Worm (Caenorhabditis elegans) whole organism, L4 larva: Measurements from ENCODE around the gene C18D11.3.

Source experiments
- F37D6.2 ChIP-seq: sonication (generic microtip); optimal IDR thresholded peaks from 2 replicates; lab custom pipeline; 2016; ENCODE audit warnings: mild to moderate bottlenecking, missing genetic modification characterization, missing compliant biosample characterization
- F44E2.7 ChIP-seq: fragments of 200-800 bp; sonication (Bioruptor generic); IDR thresholded peaks from 2 replicates; pipeline ENCODE4 v2.1.2; 2022; ENCODE audit warnings: missing genetic modification characterization, missing compliant biosample characterization
- F49E8.2 ChIP-seq: sonication (generic microtip); optimal IDR thresholded peaks from 2 replicates; lab custom pipeline; 2016; ENCODE audit warnings: missing compliant biosample characterization, mild to moderate bottlenecking, missing genetic modification characterization, borderline replicate concordance
- Y105C5A.15 ChIP-seq: fragments of 200-800 bp; sonication (Bioruptor generic); IDR thresholded peaks from 2 replicates; pipeline ENCODE4 v1.3.6; 2022; ENCODE audit warnings: missing genetic modification characterization, missing compliant biosample characterization
- Y48G9A.11 ChIP-seq: fragments of 200-800 bp; sonication (Bioruptor generic); IDR thresholded peaks from 2 replicates; pipeline ENCODE4 v1.3.6; 2022; ENCODE audit warnings: missing genetic modification reagents, missing genetic modification characterization, missing compliant biosample characterization
- Y5F2A.4 ChIP-seq: fragments of 200-800 bp; sonication (Bioruptor generic); optimal IDR thresholded peaks from 2 replicates; lab custom pipeline; 2018; ENCODE audit warnings: mild to moderate bottlenecking, missing genetic modification characterization, missing compliant biosample characterization
- Y75B8A.6 ChIP-seq: fragments of 200-800 bp; sonication (Bioruptor generic); IDR thresholded peaks from 2 replicates; pipeline ENCODE4 v1.3.6; 2022; ENCODE audit warnings: missing genetic modification reagents, missing genetic modification characterization, missing compliant biosample characterization
- ZK337.2 ChIP-seq: fragments of 200-800 bp; sonication (Bioruptor generic); IDR thresholded peaks from 2 replicates; pipeline ENCODE4 v1.3.6; 2022; ENCODE audit warnings: missing genetic modification reagents, missing genetic modification characterization, missing compliant biosample characterization
- aha-1 ChIP-seq: fragments of 150-350 bp; peaks from one replicate; lab custom pipeline; 2014; ENCODE audit warnings: missing biosample characterization, missing genetic modification characterization
- arid-1 ChIP-seq: fragments of 200-800 bp; sonication (Bioruptor generic); conservative IDR thresholded peaks from 2 replicates; pipeline ENCODE4 v1.3.6; 2022; ENCODE audit warnings: missing genetic modification reagents, missing genetic modification characterization, missing compliant biosample characterization
- cey-2 ChIP-seq: sonication (generic microtip); optimal IDR thresholded peaks from 3 replicates; lab custom pipeline; 2017; ENCODE audit warnings: missing genetic modification characterization, mild to moderate bottlenecking, missing compliant biosample characterization, antibody characterized with exemption, borderline replicate concordance; ENCODE audit not compliant: insufficient read depth
- daf-12 ChIP-seq: fragments of 150-350 bp; optimal IDR thresholded peaks from 2 replicates; lab custom pipeline; 2014; ENCODE audit warnings: missing biosample characterization, missing genetic modification reagents, missing genetic modification characterization
- daf-16 ChIP-seq, 3 experiments: sonication (generic microtip); optimal IDR thresholded peaks; 2 replicates each; lab custom pipeline; 2016 to 2017; ENCODE audit warnings: missing genetic modification characterization in 3 of 3, missing genetic modification reagents in 3 of 3, mild to moderate bottlenecking in 2 of 3, missing compliant biosample characterization in 2 of 3, missing biosample characterization in 1 of 3, moderate library complexity in 1 of 3
- duxl-1 ChIP-seq: sonication (generic microtip); optimal IDR thresholded peaks from 2 replicates; lab custom pipeline; 2016; ENCODE audit warnings: mild to moderate bottlenecking, missing genetic modification characterization, moderate library complexity, missing compliant biosample characterization; ENCODE audit not compliant: poor library complexity
- dve-1 ChIP-seq: sonication (generic microtip); optimal IDR thresholded peaks from 2 replicates; lab custom pipeline; 2017; ENCODE audit warnings: antibody characterized with exemption, mild to moderate bottlenecking, missing genetic modification characterization, missing compliant biosample characterization; ENCODE audit not compliant: insufficient read depth
- fkh-10 ChIP-seq: fragments of 150-350 bp; optimal IDR thresholded peaks from 2 replicates; lab custom pipeline; 2014; ENCODE audit warnings: missing biosample characterization, missing genetic modification reagents, missing genetic modification characterization
- gei-8 ChIP-seq: fragments of 200-800 bp; sonication (Bioruptor generic); optimal IDR thresholded peaks from 2 replicates; lab custom pipeline; 2018; ENCODE audit warnings: mild to moderate bottlenecking, missing genetic modification characterization, missing compliant biosample characterization
- hlh-11 ChIP-seq: fragments of 200-800 bp; sonication (Bioruptor generic); optimal IDR thresholded peaks from 2 replicates; lab custom pipeline; 2018; ENCODE audit warnings: mild to moderate bottlenecking, missing genetic modification characterization, missing compliant biosample characterization
- jun-1 ChIP-seq: fragments of 150-350 bp; optimal IDR thresholded peaks from 2 replicates; lab custom pipeline; 2014; ENCODE audit warnings: missing biosample characterization, missing genetic modification reagents, missing genetic modification characterization
- lin-38 ChIP-seq: fragments of 200-800 bp; sonication (Bioruptor generic); IDR thresholded peaks from 2 replicates; pipeline ENCODE4 v1.3.6; 2022; ENCODE audit warnings: missing genetic modification reagents, missing genetic modification characterization, missing compliant biosample characterization
- lir-3 ChIP-seq: sonication (generic microtip); optimal IDR thresholded peaks from 2 replicates; lab custom pipeline; 2016; ENCODE audit warnings: mild to moderate bottlenecking, missing genetic modification characterization, missing compliant biosample characterization
- lsy-2 ChIP-seq, 2 experiments: fragments of 150-350 bp in 1 of 2; sonication (generic microtip) in 1 of 2; optimal IDR thresholded peaks; 2 replicates each; lab custom pipeline; 2014 to 2017; ENCODE audit warnings: missing biosample characterization in 2 of 2, missing genetic modification characterization in 2 of 2
- madf-9 ChIP-seq: fragments of 200-800 bp; sonication (Bioruptor generic); conservative IDR thresholded peaks from 2 replicates; pipeline ENCODE4 v1.3.6; 2022; ENCODE audit warnings: missing genetic modification reagents, missing genetic modification characterization, missing compliant biosample characterization
- mdt-29 ChIP-seq: fragments of 200-800 bp; sonication (Bioruptor generic); IDR thresholded peaks from 2 replicates; pipeline ENCODE4 v1.3.6; 2022; ENCODE audit warnings: missing genetic modification reagents, missing genetic modification characterization, missing compliant biosample characterization
- mes-2 ChIP-seq: sonication (generic microtip); optimal IDR thresholded peaks from 2 replicates; lab custom pipeline; 2016; ENCODE audit warnings: missing genotype, mild to moderate bottlenecking, missing genetic modification characterization, missing compliant biosample characterization; ENCODE audit not compliant: poor library complexity, severe bottlenecking
- nhr-10 ChIP-seq: fragments of 150-350 bp; optimal IDR thresholded peaks from 2 replicates; lab custom pipeline; 2014; ENCODE audit warnings: missing biosample characterization, missing genetic modification characterization
- nhr-11 ChIP-seq: fragments of 150-350 bp; optimal IDR thresholded peaks from 2 replicates; lab custom pipeline; 2014; ENCODE audit warnings: missing biosample characterization, missing genetic modification characterization
- nhr-237 ChIP-seq: sonication (generic microtip); optimal IDR thresholded peaks from 2 replicates; lab custom pipeline; 2017; ENCODE audit warnings: missing biosample characterization, missing genetic modification characterization
- nhr-25 ChIP-seq: sonication (generic microtip); optimal IDR thresholded peaks from 2 replicates; lab custom pipeline; 2017; ENCODE audit warnings: missing genetic modification characterization, mild to moderate bottlenecking, missing compliant biosample characterization, antibody characterized with exemption, moderate library complexity, borderline replicate concordance; ENCODE audit not compliant: insufficient read depth
- nhr-42 ChIP-seq: fragments of 200-800 bp; sonication (Bioruptor generic); IDR thresholded peaks from 2 replicates; pipeline ENCODE4 v1.3.6; 2022; ENCODE audit warnings: missing genetic modification characterization, missing compliant biosample characterization
- nhr-6 ChIP-seq: fragments of 150-350 bp; optimal IDR thresholded peaks from 2 replicates; lab custom pipeline; 2014; ENCODE audit warnings: missing biosample characterization, missing genetic modification characterization
- nhr-77 ChIP-seq: fragments of 150-350 bp; optimal IDR thresholded peaks from 2 replicates; lab custom pipeline; 2014; ENCODE audit warnings: missing biosample characterization, missing genetic modification characterization
- php-3 ChIP-seq: fragments of 200-800 bp; sonication (Bioruptor generic); IDR thresholded peaks from 2 replicates; pipeline ENCODE4 v1.3.6; 2022; ENCODE audit warnings: missing genetic modification reagents, missing genetic modification characterization, missing compliant biosample characterization
- rbr-2 ChIP-seq: sonication (generic microtip); optimal IDR thresholded peaks from 2 replicates; lab custom pipeline; 2016; ENCODE audit warnings: missing genotype, missing genetic modification characterization, missing compliant biosample characterization
- saeg-2 ChIP-seq: fragments of 200-800 bp; sonication (Bioruptor generic); IDR thresholded peaks from 2 replicates; pipeline ENCODE4 v1.3.6; 2022; ENCODE audit warnings: missing genetic modification reagents, missing genetic modification characterization, missing compliant biosample characterization
- set-16 ChIP-seq: fragments of 200-800 bp; sonication (Bioruptor generic); IDR thresholded peaks from 2 replicates; pipeline ENCODE4 v1.3.6; 2022; ENCODE audit warnings: missing genetic modification reagents, missing genetic modification characterization, missing compliant biosample characterization
- snpc-1.2 ChIP-seq: fragments of 200-800 bp; sonication (Bioruptor generic); IDR thresholded peaks from 2 replicates; pipeline ENCODE4 v1.3.6; 2022; ENCODE audit warnings: missing genetic modification reagents, missing genetic modification characterization, missing compliant biosample characterization
- tag-97 ChIP-seq: fragments of 200-800 bp; sonication (Bioruptor generic); IDR thresholded peaks from 2 replicates; pipeline ENCODE4 v1.3.6; 2022; ENCODE audit warnings: missing genetic modification characterization, missing compliant biosample characterization
- tra-1 ChIP-seq: fragments of 200-800 bp; sonication (Bioruptor generic); IDR thresholded peaks from 2 replicates; pipeline ENCODE4 v1.3.6; 2022; ENCODE audit warnings: missing genetic modification reagents, missing genetic modification characterization, missing compliant biosample characterization
- unc-130 ChIP-seq: sonication (generic microtip); optimal IDR thresholded peaks from 2 replicates; lab custom pipeline; 2016; ENCODE audit warnings: missing genetic modification reagents, missing genetic modification characterization, missing compliant biosample characterization
- vab-7 ChIP-seq: fragments of 200-800 bp; sonication (Bioruptor generic); IDR thresholded peaks from 2 replicates; pipeline ENCODE4 v1.3.6; 2022; ENCODE audit warnings: missing genetic modification reagents, missing genetic modification characterization, missing compliant biosample characterization
- zfp-2 ChIP-seq: sonication (generic microtip); optimal IDR thresholded peaks from 2 replicates; lab custom pipeline; 2016; ENCODE audit warnings: mild to moderate bottlenecking, missing genetic modification characterization, missing compliant biosample characterization
- zfp-3 ChIP-seq: fragments of 200-800 bp; sonication (Bioruptor generic); conservative IDR thresholded peaks from 2 replicates; pipeline ENCODE4 v1.3.6; 2022; ENCODE audit warnings: missing genetic modification reagents, missing genetic modification characterization, missing compliant biosample characterization

The C18D11.3 gene

DNA sequence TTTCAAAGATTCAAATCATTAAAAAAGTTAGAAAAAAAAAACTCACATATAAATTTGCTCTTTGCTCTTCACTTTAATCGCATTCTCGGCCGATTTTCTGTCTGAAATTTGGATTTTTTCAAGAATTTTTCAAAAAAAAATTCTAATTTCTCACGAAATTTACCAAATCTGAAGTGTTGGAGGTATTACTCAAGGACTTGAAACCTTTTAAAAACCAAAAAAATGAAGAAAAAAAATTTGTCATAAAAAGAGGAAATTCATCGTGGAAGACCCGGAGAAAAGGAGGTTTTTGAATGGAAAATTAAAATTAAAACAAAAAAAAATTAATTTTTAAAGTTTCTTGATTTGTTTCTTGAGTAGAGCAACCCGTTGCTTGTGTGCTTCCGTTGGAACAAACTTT is 38.9 kb downstream of the C18D11.3 start, which contains the start of gene Y56A3A.2:
TSS of gene Y56A3A.2 (minus strand) at position 101 of the 400 bp plus-strand sequence.
- TF ChIP-seq jun-1 (tag; lab: Kevin White, UChicago) (no peak), F49E8.2 (no peak), ZK337.2 (GFP tag; lab: Robert Waterston, UW) (no peak), snpc-1.2 (GFP tag; lab: Robert Waterston, UW) (no peak), vab-7 (GFP tag; lab: Robert Waterston, UW) (no peak), lin-38 (GFP tag; lab: Robert Waterston, UW) (no peak), saeg-2 (GFP tag; lab: Robert Waterston, UW) (no peak), aha-1 (tag; lab: Kevin White, UChicago) (no peak), arid-1 (no peak), Y48G9A.11 (no peak), Y5F2A.4 (no peak), gei-8 (no peak), daf-16 (GFP tag; optimal IDR thresholded peaks at IDR 0.05; lab: Kevin White, UChicago) (no peak), daf-16 (tag; optimal IDR thresholded peaks at IDR 0.05; lab: Kevin White, UChicago) (no peak), fkh-10 (GFP tag; lab: Kevin White, UChicago) (no peak)

DNA sequence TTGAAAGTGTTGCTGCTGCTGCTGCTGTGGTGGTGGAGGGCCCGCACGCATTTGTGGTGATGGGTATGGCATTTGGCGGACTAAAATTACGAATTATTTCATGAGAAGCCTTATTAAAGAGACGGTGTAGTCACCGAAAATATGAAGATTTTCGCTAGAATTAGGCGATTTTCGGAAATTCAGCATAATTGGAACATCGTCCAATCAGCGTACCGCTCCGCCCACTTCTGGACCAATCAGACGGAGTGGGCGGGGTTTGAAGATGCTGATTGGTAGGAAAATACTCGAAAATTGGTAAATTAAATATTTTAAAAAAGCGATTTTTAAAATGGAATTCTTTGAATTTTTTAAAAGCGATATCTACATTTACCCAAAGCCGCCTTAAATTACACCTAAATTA is 42.9 kb downstream of the C18D11.3 start:
- TF ChIP-seq fkh-10 (GFP tag; lab: Kevin White, UChicago) (no peak), nhr-77 (tag; lab: Kevin White, UChicago) (no peak), F44E2.7 (GFP tag; lab: Robert Waterston, UW) (no peak), lin-38 (GFP tag; lab: Robert Waterston, UW) (no peak), zfp-3 (GFP tag; lab: Robert Waterston, UW) (no peak), tag-97 (GFP tag; lab: Robert Waterston, UW) (no peak), nhr-10 (tag; lab: Kevin White, UChicago) (no peak), nhr-6 (tag; lab: Kevin White, UChicago) (no peak), snpc-1.2 (GFP tag; lab: Robert Waterston, UW) (no peak), tra-1 (GFP tag; lab: Robert Waterston, UW) (no peak), F49E8.2 (no peak), php-3 (no peak)

DNA sequence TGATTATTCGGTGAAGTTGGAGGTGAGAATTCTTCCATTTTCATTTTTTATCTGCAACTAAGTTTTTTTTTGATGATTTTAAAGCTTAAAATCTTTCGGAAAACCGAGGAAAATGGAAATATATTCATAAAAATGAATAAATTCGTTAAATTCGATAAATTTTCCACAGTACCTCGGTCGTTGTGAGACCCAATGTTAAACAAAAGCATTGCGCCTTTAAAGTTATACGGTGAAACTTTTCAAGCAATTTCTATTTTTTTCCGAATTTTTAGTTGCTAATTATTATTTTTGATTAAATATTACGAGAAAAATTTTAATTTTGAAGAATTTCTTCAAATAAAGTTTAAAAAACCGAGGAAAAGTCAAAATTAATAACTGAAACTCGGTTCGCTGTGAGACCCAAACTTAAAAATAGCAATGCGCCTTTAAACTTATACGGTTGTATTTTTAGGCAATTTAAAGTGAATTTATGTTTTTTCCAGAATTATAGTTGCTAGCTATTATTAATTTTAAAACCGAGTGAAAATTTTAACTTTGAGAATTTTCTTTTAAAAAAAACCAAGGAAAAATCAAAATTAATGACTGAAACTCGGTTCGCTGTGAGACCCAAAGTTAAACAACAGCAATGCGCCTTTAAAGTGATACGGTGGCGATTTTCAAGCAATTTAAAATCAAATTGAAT is 46.1 kb downstream of the C18D11.3 start, which contains the start of gene taf-12:
TSS of gene taf-12 (minus strand) at position 51 of the 682 bp plus-strand sequence.
- TF ChIP-seq lin-38 (GFP tag; lab: Robert Waterston, UW) = 0 out of 2 replicates have a peak, but pooled peaks have one; percentile 25
- peak; percentile 61 for TF ChIP-seq unc-130 (GFP tag; lab: Kevin White, UChicago)
- peak; percentile 92 for TF ChIP-seq F49E8.2
- TF ChIP-seq aha-1 (tag; lab: Kevin White, UChicago) = no peak

DNA sequence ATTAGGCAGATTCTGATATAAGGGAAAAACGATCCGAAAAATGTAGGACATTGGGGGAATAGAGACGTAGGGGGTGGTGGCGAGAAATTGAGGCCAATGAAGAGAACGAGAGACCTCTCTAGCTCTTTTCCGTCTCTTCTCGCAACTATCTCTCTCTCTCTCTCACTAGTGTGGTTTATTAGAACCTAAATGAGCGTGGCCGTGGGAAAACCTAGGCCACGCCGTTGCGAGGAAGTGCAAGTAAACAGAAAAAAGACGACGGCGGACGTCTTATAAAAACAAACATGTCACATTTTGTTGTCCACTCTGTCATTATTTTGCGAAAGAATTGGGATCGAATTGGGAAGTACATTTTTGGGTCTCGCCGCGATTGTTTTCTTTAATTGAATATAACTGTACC is 46.8 kb downstream of the C18D11.3 start:
- TF ChIP-seq set-16 (GFP tag; lab: Robert Waterston, UW) (peak; percentile 21; the same call in 1 of the 2 replicates), Y105C5A.15 (no peak), daf-12 (tag; lab: Kevin White, UChicago) (no peak), nhr-77 (tag; lab: Kevin White, UChicago) (peak; percentile 74), hlh-11 (peak; percentile 87), nhr-42 (GFP tag; lab: Robert Waterston, UW) (no peak), F37D6.2 (tag; lab: Kevin White, UChicago) (peak; percentile 60), duxl-1 (tag; lab: Kevin White, UChicago) (peak; percentile 63), mes-2 (peak; percentile 97), tra-1 (GFP tag; lab: Robert Waterston, UW) (peak; percentile 55; the same call in 1 of the 2 replicates), nhr-237 (peak; percentile 3), madf-9 (GFP tag; lab: Robert Waterston, UW) (peak; percentile 65), cey-2 (no peak), lsy-2 (tag; optimal IDR thresholded peaks at IDR 0.05; lab: Kevin White, UChicago) (peak; percentile 72 to 91), zfp-2 (tag; lab: Kevin White, UChicago) (no peak), nhr-11 (tag; lab: Kevin White, UChicago) (peak; percentile 87), rbr-2 (tag; lab: Kevin White, UChicago) (peak; percentile 83), lir-3 (tag; lab: Kevin White, UChicago) (no peak), Y75B8A.6 (GFP tag; lab: Robert Waterston, UW) (no peak), nhr-25 (no peak), dve-1 (peak; percentile 91), mdt-29 (GFP tag; lab: Robert Waterston, UW) (no peak)
